Fruit fly (Drosophila melanogaster) whole organism, embryonic: Measurements from ENCODE around the gene Ras85D.

ENCODE experiments used
- B-H1 ChIP-seq: fragments of 200-800 bp; sonication (Bioruptor generic); IDR thresholded peaks from 3 replicates; pipeline ENCODE4 v1.3.6; 2022; ENCODE audit warnings: missing biosample characterization, missing genetic modification characterization
- B-H2 ChIP-seq: fragments of 200-800 bp; sonication (Bioruptor generic); optimal IDR thresholded peaks from 2 replicates; lab custom pipeline; 2018; ENCODE audit warnings: missing biosample characterization, mild to moderate bottlenecking, missing genetic modification characterization
- CG10654 ChIP-seq: fragments of 200-800 bp; sonication (Bioruptor generic); optimal IDR thresholded peaks from 2 replicates; lab custom pipeline; 2016; ENCODE audit warnings: missing biosample characterization, missing genetic modification characterization
- CG12391 ChIP-seq: fragments of 200-800 bp; sonication (Bioruptor generic); optimal IDR thresholded peaks from 3 replicates; lab custom pipeline; 2018; ENCODE audit warnings: missing biosample characterization, mild to moderate bottlenecking, missing genetic modification characterization, moderate library complexity
- CG13287 ChIP-seq: fragments of 200-800 bp; sonication (Bioruptor generic); IDR thresholded peaks from 2 replicates; pipeline ENCODE4 v1.3.6; 2022; ENCODE audit warnings: missing biosample characterization, missing genetic modification characterization; ENCODE audit not compliant: partially characterized antibody
- CG13624 ChIP-seq: fragments of 200-800 bp; sonication (Bioruptor generic); optimal IDR thresholded peaks from 2 replicates; lab custom pipeline; 2016; ENCODE audit warnings: missing biosample characterization, missing genetic modification characterization
- CG14860 ChIP-seq: fragments of 200-800 bp; sonication (Bioruptor generic); IDR thresholded peaks from 3 replicates; pipeline ENCODE4 v1.3.6; 2022; ENCODE audit warnings: missing biosample characterization, missing genetic modification characterization; ENCODE audit not compliant: partially characterized antibody
- CG15011 ChIP-seq: fragments of 200-800 bp; sonication (Bioruptor generic); optimal IDR thresholded peaks from 3 replicates; lab custom pipeline; 2018; ENCODE audit warnings: missing biosample characterization, mild to moderate bottlenecking, missing genetic modification characterization
- CG1647 ChIP-seq: fragments of 200-800 bp; sonication (Bioruptor generic); optimal IDR thresholded peaks from 3 replicates; lab custom pipeline; 2016; ENCODE audit warnings: missing biosample characterization, missing genetic modification characterization
- CG16813 ChIP-seq: fragments of 200-800 bp; sonication (Bioruptor generic); IDR thresholded peaks from 3 replicates; pipeline ENCODE4 v1.3.6; 2022; ENCODE audit warnings: missing biosample characterization, missing genetic modification characterization; ENCODE audit not compliant: partially characterized antibody
- CG16815 ChIP-seq: fragments of 200-800 bp; sonication (Bioruptor generic); optimal IDR thresholded peaks from 3 replicates; lab custom pipeline; 2017; ENCODE audit warnings: missing biosample characterization, mild to moderate bottlenecking, missing genetic modification characterization
- CG1832 ChIP-seq: fragments of 200-800 bp; sonication (Bioruptor generic); optimal IDR thresholded peaks from 2 replicates; lab custom pipeline; 2017; ENCODE audit warnings: missing biosample characterization, mild to moderate bottlenecking, missing genetic modification characterization, inconsistent platforms
- CG2678 ChIP-seq: fragments of 200-800 bp; sonication (Bioruptor generic); optimal IDR thresholded peaks from 3 replicates; lab custom pipeline; 2019; ENCODE audit warnings: missing biosample characterization, mild to moderate bottlenecking, missing genetic modification characterization, moderate library complexity
- CG2712 ChIP-seq: fragments of 200-800 bp; optimal IDR thresholded peaks from 3 replicates; lab custom pipeline; 2019; ENCODE audit warnings: missing biosample characterization, mild to moderate bottlenecking, missing genetic modification characterization, moderate library complexity
- CG31441 ChIP-seq: fragments of 200-800 bp; sonication (Bioruptor generic); IDR thresholded peaks from 2 replicates; pipeline ENCODE4 v1.3.6; 2022; ENCODE audit warnings: missing biosample characterization, missing genetic modification characterization
- CG3163 ChIP-seq: fragments of 200-800 bp; sonication (Bioruptor generic); optimal IDR thresholded peaks from 3 replicates; lab custom pipeline; 2016; ENCODE audit warnings: missing biosample characterization, missing genetic modification characterization
- CG3995 ChIP-seq: fragments of 200-800 bp; sonication (Bioruptor generic); optimal IDR thresholded peaks from 3 replicates; lab custom pipeline; 2016; ENCODE audit warnings: missing biosample characterization, missing genetic modification characterization
- CG6813 ChIP-seq: fragments of 200-800 bp; sonication (Bioruptor generic); optimal IDR thresholded peaks from 2 replicates; lab custom pipeline; 2017; ENCODE audit warnings: missing biosample characterization, missing genetic modification characterization, mild to moderate bottlenecking, moderate library complexity, missing genetic modification reagents
- CG7357 ChIP-seq: fragments of 200-800 bp; sonication (Bioruptor generic); IDR thresholded peaks from 3 replicates; pipeline ENCODE4 v1.3.6; 2022; ENCODE audit warnings: missing biosample characterization, missing genetic modification characterization
- CG8089 ChIP-seq: fragments of 200-800 bp; sonication (Bioruptor generic); optimal IDR thresholded peaks from 3 replicates; lab custom pipeline; 2016; ENCODE audit warnings: missing biosample characterization, missing genetic modification characterization
- CG9215 ChIP-seq: fragments of 200-800 bp; sonication (Bioruptor generic); IDR thresholded peaks from 2 replicates; pipeline ENCODE4 v1.3.6; 2022; ENCODE audit warnings: missing biosample characterization, missing genetic modification characterization
- CTCF ChIP-seq: fragments of 200-800 bp; sonication (Bioruptor generic); optimal IDR thresholded peaks from 2 replicates; lab custom pipeline; 2017; ENCODE audit warnings: missing biosample characterization, mild to moderate bottlenecking, missing genetic modification characterization, moderate library complexity
- Dad ChIP-seq: fragments of 200-800 bp; sonication (Bioruptor generic); optimal IDR thresholded peaks from 3 replicates; lab custom pipeline; 2016; ENCODE audit warnings: missing biosample characterization, missing genetic modification characterization
- Dfd ChIP-seq, 2 experiments: fragments of >200 bp; optimal IDR thresholded peaks; 2 replicates each; lab custom pipeline; 2017; ENCODE audit warnings: missing biosample characterization in 2 of 2, missing genetic modification characterization in 2 of 2
- Dip3 ChIP-seq: fragments of 200-800 bp; sonication (Bioruptor generic); optimal IDR thresholded peaks from 3 replicates; lab custom pipeline; 2016; ENCODE audit warnings: missing biosample characterization, missing genetic modification characterization
- E2f2 ChIP-seq: fragments of 200-800 bp; sonication (Bioruptor generic); IDR thresholded peaks from 2 replicates; pipeline ENCODE4 v1.3.6; 2022; ENCODE audit warnings: missing biosample characterization, missing genetic modification characterization
- Ets65A ChIP-seq: fragments of 200-800 bp; sonication (Bioruptor generic); peaks from one replicate; lab custom pipeline; 2016; ENCODE audit warnings: missing biosample characterization, missing genetic modification characterization
- HLH3B ChIP-seq: fragments of 200-800 bp; sonication (Bioruptor generic); IDR thresholded peaks from 2 replicates; pipeline ENCODE4 v1.3.6; 2022; ENCODE audit warnings: missing biosample characterization, missing genetic modification characterization
- Med ChIP-seq: fragments of 200-800 bp; sonication (Bioruptor generic); peaks from one replicate; lab custom pipeline; 2016; ENCODE audit warnings: missing biosample characterization, missing genetic modification characterization, mild to moderate bottlenecking, inconsistent platforms, moderate library complexity
- Mrtf ChIP-seq: fragments of 200-800 bp; sonication (Bioruptor generic); IDR thresholded peaks from 3 replicates; pipeline ENCODE4 v1.3.6; 2022; ENCODE audit warnings: missing biosample characterization, missing genetic modification characterization
- NC2α ChIP-seq: fragments of 200-800 bp; sonication (Bioruptor generic); optimal IDR thresholded peaks from 2 replicates; lab custom pipeline; 2016; ENCODE audit warnings: missing biosample characterization, missing genetic modification characterization
- Oli ChIP-seq: fragments of 200-800 bp; sonication (Bioruptor generic); optimal IDR thresholded peaks from 2 replicates; lab custom pipeline; 2018; ENCODE audit warnings: missing biosample characterization, mild to moderate bottlenecking, missing genetic modification characterization, moderate library complexity
- Optix ChIP-seq: fragments of 200-800 bp; sonication (Bioruptor generic); IDR thresholded peaks from 3 replicates; pipeline ENCODE4 v1.3.6; 2022; ENCODE audit warnings: missing biosample characterization, missing genetic modification characterization
- PHDP ChIP-seq: fragments of 200-800 bp; sonication (Bioruptor generic); optimal IDR thresholded peaks from 3 replicates; lab custom pipeline; 2018; ENCODE audit warnings: missing biosample characterization, mild to moderate bottlenecking, missing genetic modification characterization, moderate library complexity
- ap ChIP-seq: fragments of 200-800 bp; sonication (Bioruptor generic); IDR thresholded peaks from 2 replicates; pipeline ENCODE4 v1.3.6; 2022; ENCODE audit warnings: missing biosample characterization, missing genetic modification characterization
- corto ChIP-seq: fragments of 200-800 bp; sonication (Bioruptor generic); optimal IDR thresholded peaks from 2 replicates; lab custom pipeline; 2016; ENCODE audit warnings: missing biosample characterization, mild to moderate bottlenecking, missing genetic modification characterization, moderate library complexity
- gce ChIP-seq: fragments of 200-800 bp; sonication (Bioruptor generic); IDR thresholded peaks from 3 replicates; pipeline ENCODE4 v1.3.6; 2022; ENCODE audit warnings: missing biosample characterization, missing genetic modification characterization
- inv ChIP-seq: fragments of 200-800 bp; sonication (Bioruptor generic); IDR thresholded peaks from 2 replicates; pipeline ENCODE4 v1.3.6; 2022; ENCODE audit warnings: missing biosample characterization, missing genetic modification characterization; ENCODE audit not compliant: partially characterized antibody
- klu ChIP-seq: fragments of 200-800 bp; sonication (Bioruptor generic); IDR thresholded peaks from 2 replicates; pipeline ENCODE4 v1.3.6; 2022; ENCODE audit warnings: missing biosample characterization, missing genetic modification characterization
- lmd ChIP-seq: fragments of 200-800 bp; sonication (Bioruptor generic); IDR thresholded peaks from 2 replicates; pipeline ENCODE4 v1.3.6; 2022; ENCODE audit warnings: missing biosample characterization, missing genetic modification characterization
- mld ChIP-seq: fragments of 200-800 bp; sonication (Bioruptor generic); IDR thresholded peaks from 3 replicates; pipeline ENCODE4 v1.3.6; 2022; ENCODE audit warnings: missing biosample characterization, missing genetic modification characterization; ENCODE audit not compliant: partially characterized antibody
- nau ChIP-seq: fragments of 200-800 bp; sonication (Bioruptor generic); optimal IDR thresholded peaks from 3 replicates; lab custom pipeline; 2017; ENCODE audit warnings: missing biosample characterization, mild to moderate bottlenecking, missing genetic modification characterization, missing genetic modification reagents
- onecut ChIP-seq: fragments of 200-800 bp; sonication (Bioruptor generic); IDR thresholded peaks from 2 replicates; pipeline ENCODE4 v1.3.6; 2022; ENCODE audit warnings: missing biosample characterization, missing genetic modification characterization
- p53 ChIP-seq: fragments of 200-800 bp; sonication (Bioruptor generic); optimal IDR thresholded peaks from 2 replicates; lab custom pipeline; 2016; ENCODE audit warnings: missing biosample characterization, missing genetic modification characterization
- pb ChIP-seq: fragments of 200-800 bp; sonication (Bioruptor generic); optimal IDR thresholded peaks from 3 replicates; lab custom pipeline; 2016; ENCODE audit warnings: missing biosample characterization, missing genetic modification characterization
- pho ChIP-seq: fragments of 200-800 bp; sonication (Bioruptor generic); optimal IDR thresholded peaks from 2 replicates; lab custom pipeline; 2016; ENCODE audit warnings: missing biosample characterization, missing genetic modification characterization
- pnt ChIP-seq: fragments of 200-800 bp; sonication (Bioruptor generic); optimal IDR thresholded peaks from 3 replicates; lab custom pipeline; 2016; ENCODE audit warnings: missing biosample characterization, missing genetic modification characterization
- sim ChIP-seq: fragments of 200-800 bp; sonication (Bioruptor generic); IDR thresholded peaks from 2 replicates; pipeline ENCODE4 v1.3.6; 2022; ENCODE audit warnings: missing biosample characterization, missing genetic modification characterization
- toy ChIP-seq: fragments of 200-800 bp; sonication (Bioruptor generic); IDR thresholded peaks from 2 replicates; pipeline ENCODE4 v1.3.6; 2022; ENCODE audit warnings: missing biosample characterization, missing genetic modification characterization
- usp ChIP-seq: fragments of >200 bp; optimal IDR thresholded peaks from 2 replicates; lab custom pipeline; 2017; ENCODE audit warnings: missing biosample characterization, missing genetic modification characterization
- vnd ChIP-seq: fragments of 200-800 bp; sonication (Bioruptor generic); IDR thresholded peaks from 3 replicates; pipeline ENCODE4 v1.3.6; 2022; ENCODE audit warnings: missing biosample characterization, missing genetic modification characterization; ENCODE audit not compliant: partially characterized antibody
- zen2 ChIP-seq: fragments of 200-800 bp; sonication (Bioruptor generic); IDR thresholded peaks from 3 replicates; pipeline ENCODE4 v1.3.6; 2022; ENCODE audit warnings: missing biosample characterization, missing genetic modification characterization; ENCODE audit not compliant: partially characterized antibody
- zf30C ChIP-seq: fragments of 200-800 bp; sonication (Bioruptor generic); optimal IDR thresholded peaks from 3 replicates; lab custom pipeline; 2018; ENCODE audit warnings: missing biosample characterization, mild to moderate bottlenecking, missing genetic modification characterization

The Ras85D gene

DNA sequence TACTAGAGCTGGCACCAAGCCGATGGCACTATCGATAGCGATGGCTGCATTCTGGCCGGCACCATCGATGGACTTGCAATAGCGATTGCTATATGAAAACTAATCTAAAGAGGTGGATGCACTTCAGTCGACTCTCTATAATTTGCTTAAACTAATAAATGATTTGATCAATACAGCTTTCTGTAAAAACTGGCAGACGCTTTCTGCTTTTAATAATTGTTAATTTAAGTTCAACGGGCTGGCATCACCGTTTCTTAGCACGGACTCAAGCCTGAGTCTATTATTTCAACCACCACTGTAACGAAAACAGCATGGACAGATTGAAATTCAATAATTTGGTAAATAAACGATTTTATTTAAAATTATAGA, at the start of gene Ras85D, which contains the start of gene Rlb1 (continued):
- TF ChIP-seq toy (GFP tag; lab: Robert Waterston, UW) = no peak
- no peak for TF ChIP-seq B-H1 (GFP tag; lab: Robert Waterston, UW)
- no peak for TF ChIP-seq CG2678 (tag; lab: Kevin White, UChicago)
- no peak for TF ChIP-seq CG31441
- TF ChIP-seq CTCF (GFP tag; lab: Kevin White, UChicago) = peak; percentile 7
- peak; percentile 71 for TF ChIP-seq CG2712
- peak; percentile 69 for TF ChIP-seq CG3163 (GFP tag; lab: Kevin White, UChicago)
- peak; percentile 86 for TF ChIP-seq CG13624 (GFP tag; lab: Kevin White, UChicago)
- TF ChIP-seq sim (GFP tag; lab: Robert Waterston, UW) = no peak
- no peak for TF ChIP-seq CG14860
- TF ChIP-seq CG12391 = peak; percentile 80
- peak; percentile 72 for TF ChIP-seq CG8089 (GFP tag; lab: Kevin White, UChicago)
- peak; percentile 29; the same call in 1 of the 2 replicates for TF ChIP-seq onecut (GFP tag; lab: Robert Waterston, UW)
- no peak for TF ChIP-seq mld (GFP tag; lab: Robert Waterston, UW)
- TF ChIP-seq HLH3B (GFP tag; lab: Robert Waterston, UW) = no peak
- no peak for TF ChIP-seq nau (GFP tag; lab: Kevin White, UChicago)
- no peak for TF ChIP-seq ap
- no peak for TF ChIP-seq CG15011 (GFP tag; lab: Kevin White, UChicago)
- peak; percentile 67 for TF ChIP-seq Dad (GFP tag; lab: Kevin White, UChicago)
- TF ChIP-seq usp (GFP tag; lab: Kevin White, UChicago) = no peak
- no peak for TF ChIP-seq CG1832 (GFP tag; lab: Kevin White, UChicago)
- 0 out of 3 replicates have a peak, but pooled peaks have one; percentile 26 for TF ChIP-seq CG7357 (GFP tag; lab: Robert Waterston, UW)
- TF ChIP-seq B-H2 (GFP tag; lab: Kevin White, UChicago) = peak; percentile 77
- no peak for TF ChIP-seq Dfd (GFP tag; optimal IDR thresholded peaks at IDR 0.05; lab: Kevin White, UChicago)
- TF ChIP-seq CG1647 (GFP tag; lab: Kevin White, UChicago) = peak; percentile 80
- TF ChIP-seq CG6813 (GFP tag; lab: Kevin White, UChicago) = no peak
- TF ChIP-seq CG10654 (GFP tag; lab: Kevin White, UChicago) = peak; percentile 58
- no peak for TF ChIP-seq CG16815 (GFP tag; lab: Kevin White, UChicago)
- peak; percentile 96 for TF ChIP-seq Med (GFP tag; lab: Kevin White, UChicago)
- peak; percentile 59 for TF ChIP-seq NC2α
- no peak for TF ChIP-seq Mrtf (GFP tag; lab: Robert Waterston, UW)
- TF ChIP-seq corto = no peak
- TF ChIP-seq klu = no peak
- peak; percentile 99 for TF ChIP-seq Ets65A
- TF ChIP-seq CG13287 = no peak
- TF ChIP-seq pho = peak; percentile 83
- TF ChIP-seq PHDP (tag; lab: Kevin White, UChicago) = peak; percentile 56
- TF ChIP-seq E2f2 (GFP tag; lab: Robert Waterston, UW) = no peak
- TF ChIP-seq CG3995 = peak; percentile 1
- no peak for TF ChIP-seq zen2 (GFP tag; lab: Robert Waterston, UW)
- TF ChIP-seq gce = no peak
- no peak for TF ChIP-seq Optix (GFP tag; lab: Robert Waterston, UW)
- peak; percentile 73 for TF ChIP-seq Dip3 (GFP tag; lab: Kevin White, UChicago)
- TF ChIP-seq pnt = peak; percentile 70
- TF ChIP-seq lmd (GFP tag; lab: Robert Waterston, UW) = no peak
- TF ChIP-seq pb = peak; percentile 62
- no peak for TF ChIP-seq vnd (GFP tag; lab: Robert Waterston, UW)
- no peak for TF ChIP-seq inv (GFP tag; lab: Robert Waterston, UW)
- TF ChIP-seq p53 (GFP tag; lab: Kevin White, UChicago) = peak; percentile 61
- TF ChIP-seq zf30C = no peak
- no peak for TF ChIP-seq CG16813 (GFP tag; lab: Robert Waterston, UW)
- no peak for TF ChIP-seq Oli (tag; lab: Kevin White, UChicago)
- TF ChIP-seq CG9215 (GFP tag; lab: Robert Waterston, UW) = no peak
